Worm (Caenorhabditis elegans) whole organism, midembryonic: ENCODE measurements around the gene srsx-24.

Source experiments
- T22C8.4 ChIP-seq: fragments of 200-800 bp; sonication (Bioruptor generic); IDR thresholded peaks from 2 replicates; pipeline ENCODE4 v1.3.6; 2022; ENCODE audit warnings: missing genetic modification characterization, missing compliant biosample characterization
- cog-1 ChIP-seq: sonication (generic microtip); optimal IDR thresholded peaks from 2 replicates; lab custom pipeline; 2016; ENCODE audit warnings: missing genetic modification characterization, missing compliant biosample characterization

ce11 chrV:7387755-7388154 is 8.5 kb upstream of the srsx-24 start, which contains the start of gene C02H6.3:
- no peak for TF ChIP-seq cog-1
- no peak for TF ChIP-seq T22C8.4 (GFP tag; lab: Robert Waterston, UW)
